Worm (Caenorhabditis elegans) whole organism, early embryonic: ENCODE data around the gene ZC239.15.

Experiments used
- ama-1 ChIP-seq: fragments of 150-350 bp; optimal IDR thresholded peaks from 2 replicates; lab custom pipeline; 2014
- flt-1 ChIP-seq: fragments of 200-800 bp; sonication (Bioruptor generic); IDR thresholded peaks from 2 replicates; pipeline ENCODE4 v1.3.6; 2022; ENCODE audit warnings: missing genetic modification characterization, missing compliant biosample characterization
- hmg-4 ChIP-seq: fragments of 200-800 bp; sonication (Bioruptor generic); optimal IDR thresholded peaks from 2 replicates; lab custom pipeline; 2018; ENCODE audit warnings: mild to moderate bottlenecking, missing genetic modification characterization, missing compliant biosample characterization
- pes-1 ChIP-seq: fragments of 200-800 bp; sonication (Bioruptor generic); IDR thresholded peaks from 2 replicates; pipeline ENCODE4 v1.3.6; 2022; ENCODE audit warnings: missing genetic modification reagents, missing genetic modification characterization, missing compliant biosample characterization
- scrt-1 ChIP-seq: fragments of 200-800 bp; sonication (Bioruptor generic); IDR thresholded peaks from 2 replicates; pipeline ENCODE4 v1.3.6; 2022; ENCODE audit warnings: missing genetic modification characterization, missing compliant biosample characterization
- sea-1 ChIP-seq: fragments of 200-800 bp; sonication (Bioruptor generic); conservative IDR thresholded peaks from 2 replicates; pipeline ENCODE4 v1.3.6; 2022; ENCODE audit warnings: missing genetic modification characterization, missing compliant biosample characterization

- TF ChIP-seq pes-1 (GFP tag; lab: Robert Waterston, UW): no peak
- no peak for TF ChIP-seq ama-1 (lab: Kevin White, UChicago)
- no peak for TF ChIP-seq sea-1
- no peak for TF ChIP-seq flt-1 (GFP tag; lab: Robert Waterston, UW)
- no peak for TF ChIP-seq scrt-1 (GFP tag; lab: Robert Waterston, UW)
- no peak for TF ChIP-seq hmg-4 (GFP tag; lab: Kevin White, UChicago)
These were observed 18.0 kb downstream of the ZC239.15 start, which contains the start of the genes ZC239.20 and ZC239.21 for ce11 chrII:3206423-3206989.
